Worm (Caenorhabditis elegans): ENCODE results near the gene F13H8.2.

F13H8.2 gene

DNA sequence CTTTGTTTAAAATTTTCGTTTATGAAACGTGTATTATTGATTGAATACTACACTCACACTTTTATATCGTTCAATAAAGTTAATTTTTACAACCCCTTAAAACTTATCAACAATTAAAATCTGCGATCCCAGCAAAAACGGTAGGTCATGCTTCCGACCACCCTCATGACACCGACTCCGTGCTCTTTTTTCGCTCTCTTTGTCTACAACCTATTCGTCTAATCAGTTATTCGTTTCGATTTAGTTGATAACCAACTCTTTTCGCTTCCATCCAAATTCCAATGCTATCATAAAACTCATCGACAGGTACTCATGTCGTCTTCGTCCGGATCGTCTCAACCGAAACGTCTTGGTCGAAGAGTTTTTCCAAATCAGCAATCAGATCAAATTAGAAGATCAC, 12.9 kb downstream of the F13H8.2 start, which contains the start of gene F13H8.1:
Gene F13H8.1, plus strand, starts transcription at position 311 of the 400 bp plus-strand sequence.
- TF ChIP-seq unc-42 (tag; optimal IDR thresholded peaks at IDR 0.05) (no peak), nfya-1 (tag; optimal IDR thresholded peaks at IDR 0.05) (no peak)

DNA sequence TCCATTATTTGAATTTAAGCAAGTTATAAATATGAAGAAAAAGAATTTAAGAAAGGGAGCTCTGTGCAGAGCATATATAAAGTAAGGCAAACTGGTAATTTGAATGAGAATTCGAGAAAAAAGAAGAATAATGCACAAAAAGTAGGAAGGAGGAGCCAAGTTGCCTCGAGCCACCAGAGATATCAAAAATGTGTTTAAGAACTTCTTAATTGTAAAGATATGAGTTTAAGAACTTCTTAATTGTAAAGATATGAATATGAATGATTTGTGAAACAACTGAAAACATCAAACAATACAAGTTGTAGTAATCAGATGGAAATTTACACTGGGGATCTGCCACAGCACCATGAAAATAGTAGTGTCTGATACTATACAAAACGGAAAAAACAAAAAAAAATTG, 16.7 kb downstream of the F13H8.2 start, which contains the start of gene F13H8.6:
Gene F13H8.6, minus strand, starts transcription at position 101 of the 400 bp plus-strand sequence.
- TF ChIP-seq mec-3 (tag; optimal IDR thresholded peaks at IDR 0.05; ENCODE audit: borderline replicate concordance) (no peak), odd-2 (tag; optimal IDR thresholded peaks at IDR 0.05) (no peak), K09A11.1 (tag; optimal IDR thresholded peaks at IDR 0.05; ENCODE audit: insufficient read depth) (no peak), elt-4 (tag; optimal IDR thresholded peaks at IDR 0.05) (no peak), ceh-22 (tag; optimal IDR thresholded peaks at IDR 0.05) (no peak), ama-1 (optimal IDR thresholded peaks at IDR 0.05) (no peak), hlh-30 (tag; optimal IDR thresholded peaks at IDR 0.05; ENCODE audit: insufficient read depth) (no peak), Y22D7AL.16 (tag; optimal IDR thresholded peaks at IDR 0.05) (no peak), unc-42 (tag; optimal IDR thresholded peaks at IDR 0.05) (no peak), gmeb-2 (tag; optimal IDR thresholded peaks at IDR 0.05) (no peak), fkh-10 (GFP tag; optimal IDR thresholded peaks at IDR 0.05) (no peak), ztf-16 (tag; optimal IDR thresholded peaks at IDR 0.05) (no peak), fkh-6 (tag; optimal IDR thresholded peaks at IDR 0.05) (no peak), nhr-232 (tag; optimal IDR thresholded peaks at IDR 0.05) (no peak), ceh-31 (tag; optimal IDR thresholded peaks at IDR 0.05) (no peak), npax-4 (tag; optimal IDR thresholded peaks at IDR 0.05) (no peak), lim-6 (tag; optimal IDR thresholded peaks at IDR 0.05) (no peak), nhr-11 (tag; optimal IDR thresholded peaks at IDR 0.05) (no peak), rnt-1 (tag; optimal IDR thresholded peaks at IDR 0.05) (no peak), ceh-2 (tag; optimal IDR thresholded peaks at IDR 0.05) (no peak)

DNA sequence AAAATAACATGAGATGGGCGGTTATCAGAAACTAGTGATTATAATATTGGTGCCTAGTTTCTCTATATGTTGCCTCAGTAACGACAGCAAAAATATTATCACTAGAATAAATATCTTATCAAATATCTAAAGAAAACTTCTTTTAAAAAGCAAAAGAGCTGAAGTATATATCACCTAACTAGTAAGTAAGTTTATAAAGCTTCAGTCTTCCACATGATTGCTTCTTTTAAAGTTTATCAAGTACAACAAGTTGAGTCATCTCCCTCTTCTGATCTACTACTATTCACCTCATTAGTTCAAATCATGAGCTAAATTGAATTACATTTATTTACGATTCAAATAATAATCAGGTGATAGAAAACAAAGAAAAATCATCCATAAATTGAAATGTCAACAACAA, 17.9 kb downstream of the F13H8.2 start:
- TF ChIP-seq sdc-2 (tag; optimal IDR thresholded peaks at IDR 0.05) (no peak), tbx-7 (tag; optimal IDR thresholded peaks at IDR 0.05) (no peak), dmd-4 (tag; optimal IDR thresholded peaks at IDR 0.05; ENCODE audit: borderline replicate concordance) (no peak), ama-1 (optimal IDR thresholded peaks at IDR 0.05) (no peak), sox-4 (tag; optimal IDR thresholded peaks at IDR 0.05) (no peak)

DNA sequence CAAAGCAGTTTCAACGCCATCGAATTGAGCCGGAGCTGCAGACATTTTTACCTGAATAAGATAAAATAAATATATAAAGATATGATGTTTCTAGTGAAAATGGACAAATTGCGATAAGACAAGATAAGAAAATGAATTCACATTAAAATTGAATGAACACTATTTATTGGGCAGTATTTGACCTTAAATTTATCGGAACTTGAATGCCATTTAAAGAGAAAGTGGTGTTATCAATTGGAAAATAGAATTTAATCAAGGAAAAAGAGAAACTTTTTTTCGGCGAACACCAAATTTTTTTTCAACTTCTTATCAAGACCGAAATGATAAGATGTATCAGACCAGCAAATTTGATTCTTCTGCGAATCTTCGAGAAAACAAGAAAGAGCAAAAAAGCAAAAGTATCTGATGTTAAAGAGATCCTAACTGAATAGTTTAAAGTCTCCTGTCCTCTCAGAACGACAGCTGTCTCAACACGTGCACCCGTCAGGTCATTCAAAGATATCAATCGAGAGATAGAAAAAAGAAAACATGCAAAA, 20.0 kb downstream of the F13H8.2 start, which contains the start of gene upb-1:
Gene upb-1, minus strand, starts transcription at position 51 of the 536 bp plus-strand sequence.
- no peak for TF ChIP-seq fkh-6 (tag; optimal IDR thresholded peaks at IDR 0.05)
- TF ChIP-seq tbx-2 (tag; optimal IDR thresholded peaks at IDR 0.05), result no peak
- TF ChIP-seq dmd-4 (tag; optimal IDR thresholded peaks at IDR 0.05; ENCODE audit: borderline replicate concordance), result no peak
- peak; percentile 70 for TF ChIP-seq unc-55 (GFP tag; optimal IDR thresholded peaks at IDR 0.05)
- peak; percentile 82 for TF ChIP-seq elt-2 (tag; optimal IDR thresholded peaks at IDR 0.05)

DNA sequence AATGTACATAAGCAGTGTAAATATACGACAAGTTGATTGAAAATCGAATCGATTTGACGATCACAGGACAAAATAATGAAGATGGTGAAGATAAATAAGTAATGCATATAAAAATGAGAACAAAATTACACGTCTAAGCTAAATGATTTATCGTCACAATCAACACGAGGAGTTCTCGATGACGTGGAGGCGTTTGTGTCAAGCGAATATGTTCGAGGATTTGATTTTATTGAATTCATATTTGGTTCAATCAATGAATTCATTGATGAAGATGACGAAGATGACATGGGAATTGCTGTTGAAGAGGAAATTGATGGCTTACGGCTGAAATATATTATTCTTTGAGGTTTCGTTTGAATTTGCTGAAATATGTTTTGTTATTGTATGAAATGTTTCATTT, 22.4 kb downstream of the F13H8.2 start, which contains the start of gene nyn-3:
Gene nyn-3, minus strand, starts transcription at position 101 of the 400 bp plus-strand sequence.
- TF ChIP-seq pha-2 (tag; optimal IDR thresholded peaks at IDR 0.05) (no peak), lin-11 (tag; optimal IDR thresholded peaks at IDR 0.05) (no peak), lim-6 (tag; optimal IDR thresholded peaks at IDR 0.05) (no peak), elt-2 (tag; optimal IDR thresholded peaks at IDR 0.05) (no peak), ceh-18 (tag; optimal IDR thresholded peaks at IDR 0.05) (no peak)

DNA sequence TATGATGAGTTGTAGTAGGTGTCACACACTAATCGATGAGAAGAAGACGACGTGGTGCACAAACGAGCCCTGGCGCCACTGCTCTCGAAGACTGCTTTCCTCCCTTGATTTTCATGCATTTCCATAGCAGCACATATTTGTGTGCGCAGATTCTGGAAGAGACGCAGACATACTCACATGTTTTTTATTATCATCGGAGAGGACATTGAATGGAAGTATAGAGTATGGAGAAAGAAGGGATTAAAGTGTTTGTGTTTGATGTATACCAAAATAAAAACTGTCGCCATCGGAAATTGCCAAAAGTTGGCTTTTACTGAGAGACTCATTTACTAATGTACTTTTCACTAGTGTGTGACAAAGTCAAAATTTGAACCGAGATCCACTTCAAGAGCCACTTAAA, 24.1 kb downstream of the F13H8.2 start, which contains the start of gene mps-1:
Gene mps-1, minus strand, starts transcription at position 101 of the 400 bp plus-strand sequence.
- TF ChIP-seq nhr-232 (tag; optimal IDR thresholded peaks at IDR 0.05) (no peak), ceh-30 (tag; optimal IDR thresholded peaks at IDR 0.05) (no peak), pros-1 (tag; optimal IDR thresholded peaks at IDR 0.05) (no peak), ceh-22 (tag; optimal IDR thresholded peaks at IDR 0.05) (no peak)
